Worm (Caenorhabditis elegans): ENCODE results near the gene perm-3.

The perm-3 gene

DNA sequence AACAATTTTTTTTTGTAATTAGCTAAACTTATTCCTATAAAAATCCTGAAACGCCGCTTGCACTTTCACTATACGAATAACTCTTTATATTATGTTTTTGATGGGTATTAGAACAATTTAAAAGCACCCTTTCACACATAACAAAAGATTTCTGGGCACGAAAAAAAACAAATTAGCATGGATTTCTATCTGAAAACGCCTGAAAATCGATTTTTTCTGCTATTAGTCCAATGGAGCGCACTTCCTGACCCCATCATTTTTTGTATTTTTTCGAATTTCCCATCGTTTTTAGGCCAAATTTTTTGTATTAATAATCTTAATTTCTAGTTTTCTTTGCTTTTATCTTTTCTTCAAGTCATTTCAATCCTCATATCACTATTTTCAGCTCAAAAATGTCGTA is 25.2 kb downstream of the perm-3 start, which contains the start of gene F41H10.3:
F41H10.3 (plus strand) TSS at position 388 of the 400 bp plus-strand sequence.
- TF ChIP-seq unc-62 (GFP tag; optimal IDR thresholded peaks at IDR 0.05) = no peak
- TF ChIP-seq mep-1 (tag; optimal IDR thresholded peaks at IDR 0.05) = no peak
- no peak for TF ChIP-seq nhr-76 (tag; optimal IDR thresholded peaks at IDR 0.05)
- no peak for TF ChIP-seq M03D4.4 (tag; optimal IDR thresholded peaks at IDR 0.05)
- no peak for TF ChIP-seq elt-3 (tag; optimal IDR thresholded peaks at IDR 0.05)

DNA sequence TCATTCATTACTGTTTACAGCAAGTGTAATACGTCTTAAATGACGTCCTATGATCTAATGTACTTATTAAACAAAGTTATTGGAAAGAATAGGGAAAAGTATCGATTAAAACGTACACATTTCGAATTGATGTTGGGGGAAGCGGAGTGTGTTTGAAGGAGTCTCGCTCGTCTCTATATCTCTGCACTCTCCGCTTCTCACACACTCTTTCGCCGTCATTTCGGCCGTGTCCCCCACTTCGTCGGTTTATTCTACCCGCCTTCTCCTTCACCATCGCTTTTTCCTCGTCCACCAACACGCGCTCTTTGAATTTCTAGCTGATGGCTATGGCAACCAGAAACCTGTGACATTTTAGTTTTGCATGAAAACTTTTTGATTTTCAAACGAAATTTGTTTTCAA is 25.7 kb downstream of the perm-3 start:
- TF ChIP-seq sem-2 (GFP tag; optimal IDR thresholded peaks at IDR 0.05) (no peak), nhr-76 (tag; optimal IDR thresholded peaks at IDR 0.05) (no peak), nhr-12 (tag; optimal IDR thresholded peaks at IDR 0.05) (no peak), unc-120 (tag; optimal IDR thresholded peaks at IDR 0.05; ENCODE audit: poor library complexity, severe bottlenecking) (no peak), ces-1 (GFP tag; optimal IDR thresholded peaks at IDR 0.05) (peak; percentile 43), tbx-8 (GFP tag; optimal IDR thresholded peaks at IDR 0.05) (no peak), ham-2 (GFP tag; optimal IDR thresholded peaks at IDR 0.05) (peak; percentile 71), mls-2 (tag; optimal IDR thresholded peaks at IDR 0.05) (no peak), sptf-1 (tag; optimal IDR thresholded peaks at IDR 0.05) (no peak), zip-8 (tag; optimal IDR thresholded peaks at IDR 0.05) (no peak)

DNA sequence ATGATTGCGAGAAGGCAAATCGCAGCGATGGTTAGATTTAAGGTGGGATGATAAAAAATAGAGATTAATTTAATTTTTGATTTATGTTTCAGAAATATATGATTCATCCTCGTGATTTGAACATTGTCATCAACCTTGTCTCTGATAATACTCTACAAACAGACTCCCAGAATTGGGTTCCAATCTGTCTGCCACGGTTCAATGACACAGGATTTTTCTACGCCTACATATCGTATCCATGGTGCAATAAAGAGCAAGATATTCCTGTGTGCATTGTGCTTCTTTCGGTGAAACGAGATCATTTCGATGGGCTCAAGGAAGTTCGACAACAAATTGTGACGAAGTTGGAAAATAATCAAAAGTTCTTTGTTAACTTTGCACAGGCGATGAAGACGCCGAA is 26.7 kb downstream of the perm-3 start:
- TF ChIP-seq mep-1 (tag; optimal IDR thresholded peaks at IDR 0.05) (no peak), tbx-8 (GFP tag; optimal IDR thresholded peaks at IDR 0.05) (no peak), elt-3 (tag; optimal IDR thresholded peaks at IDR 0.05) (no peak), lin-32 (GFP tag; optimal IDR thresholded peaks at IDR 0.05) (no peak), ces-1 (GFP tag; optimal IDR thresholded peaks at IDR 0.05) (no peak), unc-62 (GFP tag; optimal IDR thresholded peaks at IDR 0.05) (no peak), nhr-237 (tag; optimal IDR thresholded peaks at IDR 0.05) (no peak), M03D4.4 (tag; optimal IDR thresholded peaks at IDR 0.05) (no peak), blmp-1 (tag; optimal IDR thresholded peaks at IDR 0.05) (no peak), nhr-76 (tag; optimal IDR thresholded peaks at IDR 0.05) (no peak), hlh-1 (tag; optimal IDR thresholded peaks at IDR 0.05) (no peak), zip-8 (tag; optimal IDR thresholded peaks at IDR 0.05) (no peak), ceh-43 (GFP tag; optimal IDR thresholded peaks at IDR 0.05) (no peak), flh-1 (GFP tag; optimal IDR thresholded peaks at IDR 0.05) (no peak), ceh-39 (tag; optimal IDR thresholded peaks at IDR 0.05) (no peak), unc-39 (tag; optimal IDR thresholded peaks at IDR 0.05) (no peak)

DNA sequence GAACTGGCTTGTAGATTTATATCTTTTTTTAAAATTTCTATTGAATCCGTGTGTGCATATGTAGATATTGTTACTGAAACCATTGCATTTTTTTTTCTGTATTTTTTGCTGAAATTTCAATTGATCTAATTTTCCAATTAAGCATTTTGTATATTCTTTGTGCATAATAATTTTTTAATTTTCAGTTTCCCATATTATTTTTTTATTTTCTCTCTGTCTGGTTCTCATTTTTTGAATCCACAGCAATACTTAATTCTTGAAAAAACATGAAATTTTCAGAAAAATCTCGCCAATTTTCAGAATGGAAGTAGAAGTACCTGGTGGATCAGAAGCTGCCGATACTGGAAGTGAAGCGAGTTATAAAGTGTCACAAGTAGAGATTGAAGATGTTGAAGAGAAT is 28.0 kb downstream of the perm-3 start, which contains the start of gene sand-1:
sand-1 (plus strand) TSS at position 301 of the 400 bp plus-strand sequence.
- TF ChIP-seq elt-1 (tag; optimal IDR thresholded peaks at IDR 0.05; ENCODE audit: borderline replicate concordance, insufficient read depth) = no peak

DNA sequence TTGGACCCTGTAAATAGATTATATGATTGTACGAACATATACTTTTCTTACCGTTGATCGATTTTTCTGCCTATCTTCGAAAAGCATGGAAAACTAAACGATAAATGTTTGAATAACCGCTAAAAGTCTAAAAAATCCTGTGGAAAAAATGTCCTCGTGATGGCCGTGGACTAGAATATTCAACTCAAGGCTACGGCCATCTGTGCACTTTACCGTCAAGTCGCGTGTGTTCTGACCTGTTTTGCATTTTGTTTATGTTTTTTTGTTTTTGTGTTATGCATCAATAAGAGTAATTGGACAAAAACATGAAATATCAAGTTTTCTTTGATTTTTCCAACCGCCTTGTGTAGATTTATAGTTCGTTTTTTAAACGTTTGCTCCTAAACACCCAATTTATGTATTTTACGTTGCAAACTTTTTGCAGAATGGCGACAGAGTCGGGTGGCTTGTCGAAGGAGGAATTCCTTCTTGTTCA is 30.4 kb downstream of the perm-3 start, which contains the start of the genes hda-6 and F41H10.4:
hda-6 (minus strand) TSS at position 172 of the 475 bp plus-strand sequence.
F41H10.4 (plus strand) TSS at position 425 of the 475 bp plus-strand sequence.
- no peak for TF ChIP-seq ceh-39 (tag; optimal IDR thresholded peaks at IDR 0.05)
- TF ChIP-seq lin-13 (tag; optimal IDR thresholded peaks at IDR 0.05) = peak; percentile 70
- TF ChIP-seq ceh-83 (GFP tag; optimal IDR thresholded peaks at IDR 0.05) = no peak
- TF ChIP-seq sem-2 (GFP tag; optimal IDR thresholded peaks at IDR 0.05) = no peak
- TF ChIP-seq ces-1 (GFP tag; optimal IDR thresholded peaks at IDR 0.05) = no peak
- TF ChIP-seq pha-4 (tag; optimal IDR thresholded peaks at IDR 0.05) = no peak
- TF ChIP-seq drap-1 (GFP tag; optimal IDR thresholded peaks at IDR 0.05) = no peak
- TF ChIP-seq snpc-4 (tag; optimal IDR thresholded peaks at IDR 0.05) = no peak
- TF ChIP-seq mep-1 (tag; optimal IDR thresholded peaks at IDR 0.05) = peak; percentile 29
- TF ChIP-seq lsy-2 (tag; optimal IDR thresholded peaks at IDR 0.05) = peak; percentile 61
- TF ChIP-seq blmp-1 (tag; optimal IDR thresholded peaks at IDR 0.05) = no peak
- TF ChIP-seq elt-1 (tag; optimal IDR thresholded peaks at IDR 0.05; ENCODE audit: borderline replicate concordance, insufficient read depth) = no peak
- no peak for TF ChIP-seq M03D4.4 (tag; optimal IDR thresholded peaks at IDR 0.05)
- no peak for TF ChIP-seq nhr-12 (tag; optimal IDR thresholded peaks at IDR 0.05)
- TF ChIP-seq nhr-237 (tag; optimal IDR thresholded peaks at IDR 0.05) = peak; percentile 4
- no peak for TF ChIP-seq unc-120 (tag; optimal IDR thresholded peaks at IDR 0.05; ENCODE audit: poor library complexity, severe bottlenecking)

DNA sequence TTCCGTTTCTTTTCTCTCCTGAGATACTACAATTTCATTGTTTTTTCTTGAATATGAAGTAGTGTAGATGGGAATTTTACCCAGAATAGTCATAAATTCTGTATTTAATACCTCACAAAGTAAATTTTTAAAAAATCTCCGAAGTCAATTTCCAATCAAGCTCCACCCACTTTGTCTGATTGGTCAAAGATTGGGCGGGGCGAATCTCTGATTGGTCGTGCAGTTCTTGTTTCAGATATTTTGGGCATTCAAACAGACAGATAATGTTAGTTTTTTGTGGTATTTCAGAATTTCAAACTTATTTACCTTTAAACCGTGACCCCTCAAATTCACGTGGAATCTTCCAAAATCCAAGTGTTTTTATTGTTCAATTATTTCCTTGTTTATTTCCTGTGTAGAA is 34.1 kb downstream of the perm-3 start, which contains the start of gene F41H10.5:
F41H10.5 (plus strand) TSS at position 375 of the 400 bp plus-strand sequence.
- TF ChIP-seq lin-13 (tag; optimal IDR thresholded peaks at IDR 0.05) = no peak
- no peak for TF ChIP-seq sptf-1 (tag; optimal IDR thresholded peaks at IDR 0.05)
- TF ChIP-seq mls-2 (tag; optimal IDR thresholded peaks at IDR 0.05) = no peak
- TF ChIP-seq mep-1 (tag; optimal IDR thresholded peaks at IDR 0.05) = no peak
- TF ChIP-seq elt-1 (tag; optimal IDR thresholded peaks at IDR 0.05; ENCODE audit: borderline replicate concordance, insufficient read depth) = no peak
- no peak for TF ChIP-seq ceh-83 (GFP tag; optimal IDR thresholded peaks at IDR 0.05)
- TF ChIP-seq nhr-28 (tag; optimal IDR thresholded peaks at IDR 0.05) = no peak
- TF ChIP-seq drap-1 (GFP tag; optimal IDR thresholded peaks at IDR 0.05) = no peak
- no peak for TF ChIP-seq ceh-43 (GFP tag; optimal IDR thresholded peaks at IDR 0.05)
- TF ChIP-seq pha-4 (tag; optimal IDR thresholded peaks at IDR 0.05) = no peak
- no peak for TF ChIP-seq lin-32 (GFP tag; optimal IDR thresholded peaks at IDR 0.05)
- TF ChIP-seq blmp-1 (tag; optimal IDR thresholded peaks at IDR 0.05) = no peak
- TF ChIP-seq unc-39 (tag; optimal IDR thresholded peaks at IDR 0.05) = no peak
- no peak for TF ChIP-seq snpc-4 (tag; optimal IDR thresholded peaks at IDR 0.05)
